Fruit fly (Drosophila melanogaster) whole organism, prepupa: ENCODE results near the gene rdx.

Experiments
- Blimp-1 ChIP-seq: fragments of 200-800 bp; sonication (Bioruptor generic); optimal IDR thresholded peaks from 3 replicates; lab custom pipeline; 2017; ENCODE audit warnings: missing biosample characterization, missing genetic modification characterization, mild to moderate bottlenecking, moderate library complexity, missing genetic modification reagents
- CG10631 ChIP-seq: fragments of 200-800 bp; sonication (Bioruptor generic); optimal IDR thresholded peaks from 2 replicates; lab custom pipeline; 2016; ENCODE audit warnings: missing biosample characterization, missing genetic modification characterization
- CG11294 ChIP-seq: fragments of 200-800 bp; sonication (Bioruptor generic); IDR thresholded peaks from 2 replicates; pipeline ENCODE4 v1.3.6; 2022; ENCODE audit warnings: missing biosample characterization, missing genetic modification characterization
- CG11762 ChIP-seq: fragments of 200-800 bp; sonication (Bioruptor generic); optimal IDR thresholded peaks from 3 replicates; lab custom pipeline; 2016; ENCODE audit warnings: missing biosample characterization, missing genetic modification characterization; ENCODE audit not compliant: insufficient read depth
- CG11902 ChIP-seq: fragments of 200-800 bp; sonication (Bioruptor generic); optimal IDR thresholded peaks from 3 replicates; lab custom pipeline; 2016; ENCODE audit warnings: missing biosample characterization, missing genetic modification characterization
- CG1621 ChIP-seq: fragments of 200-800 bp; sonication (Bioruptor generic); optimal IDR thresholded peaks from 3 replicates; lab custom pipeline; 2018; ENCODE audit warnings: missing biosample characterization, mild to moderate bottlenecking, missing genetic modification characterization
- CG16779 ChIP-seq: fragments of 200-800 bp; sonication (Bioruptor generic); optimal IDR thresholded peaks from 3 replicates; lab custom pipeline; 2017; ENCODE audit warnings: missing biosample characterization, mild to moderate bottlenecking, missing genetic modification characterization
- CG3032 ChIP-seq: fragments of 200-800 bp; optimal IDR thresholded peaks from 2 replicates; lab custom pipeline; 2019; ENCODE audit warnings: missing biosample characterization, mild to moderate bottlenecking, missing genetic modification characterization, moderate library complexity
- CG31627 ChIP-seq: fragments of 200-800 bp; sonication (Bioruptor generic); optimal IDR thresholded peaks from 3 replicates; lab custom pipeline; 2016; ENCODE audit warnings: missing biosample characterization, missing genetic modification characterization
- CG32006 ChIP-seq: fragments of 200-800 bp; sonication (Bioruptor generic); optimal IDR thresholded peaks from 3 replicates; lab custom pipeline; 2017; ENCODE audit warnings: missing biosample characterization, mild to moderate bottlenecking, missing genetic modification characterization
- CG34406 ChIP-seq: fragments of 200-800 bp; sonication (Bioruptor generic); optimal IDR thresholded peaks from 3 replicates; lab custom pipeline; 2016; ENCODE audit warnings: missing biosample characterization, missing genetic modification characterization
- CG3919 ChIP-seq: fragments of 200-800 bp; sonication (Bioruptor generic); optimal IDR thresholded peaks from 3 replicates; lab custom pipeline; 2016; ENCODE audit warnings: missing biosample characterization, missing genetic modification characterization
- CG4318 ChIP-seq: fragments of 200-800 bp; sonication (Bioruptor generic); optimal IDR thresholded peaks from 3 replicates; lab custom pipeline; 2017; ENCODE audit warnings: missing biosample characterization, mild to moderate bottlenecking, missing genetic modification characterization
- CG6163 ChIP-seq: fragments of 200-800 bp; sonication (Bioruptor generic); IDR thresholded peaks from 3 replicates; pipeline ENCODE4 v1.3.6; 2022; ENCODE audit warnings: missing biosample characterization, missing genetic modification characterization
- CG6276 ChIP-seq: fragments of 200-800 bp; sonication (Bioruptor generic); optimal IDR thresholded peaks from 2 replicates; lab custom pipeline; 2017; ENCODE audit warnings: missing biosample characterization, mild to moderate bottlenecking, missing genetic modification characterization
- CG6808 ChIP-seq: fragments of 200-800 bp; sonication (Bioruptor generic); optimal IDR thresholded peaks from 3 replicates; lab custom pipeline; 2017; ENCODE audit warnings: missing biosample characterization, missing genetic modification characterization, mild to moderate bottlenecking, moderate library complexity, missing genetic modification reagents
- CG7368 ChIP-seq: fragments of 200-800 bp; sonication (Bioruptor generic); optimal IDR thresholded peaks from 3 replicates; lab custom pipeline; 2016; ENCODE audit warnings: missing biosample characterization, missing genetic modification characterization
- CG8119 ChIP-seq: fragments of 200-800 bp; sonication (Bioruptor generic); IDR thresholded peaks from 3 replicates; pipeline ENCODE4 v1.3.6; 2022; ENCODE audit warnings: missing biosample characterization, missing genetic modification characterization
- CG8319 ChIP-seq: fragments of 200-800 bp; sonication (Bioruptor generic); optimal IDR thresholded peaks from 3 replicates; lab custom pipeline; 2016; ENCODE audit warnings: missing biosample characterization, missing genetic modification characterization
- CG9139 ChIP-seq: fragments of 200-800 bp; sonication (Bioruptor generic); optimal IDR thresholded peaks from 3 replicates; lab custom pipeline; 2017; ENCODE audit warnings: missing biosample characterization, mild to moderate bottlenecking, missing genetic modification characterization
- Eip75B ChIP-seq: fragments of 200-800 bp; sonication (Bioruptor generic); optimal IDR thresholded peaks from 3 replicates; lab custom pipeline; 2016; ENCODE audit warnings: missing biosample characterization, missing genetic modification characterization
- Eip78C ChIP-seq: fragments of 200-800 bp; sonication (Bioruptor generic); peaks from one replicate; lab custom pipeline; 2016; ENCODE audit warnings: missing biosample characterization, missing genetic modification characterization
- Eip93F ChIP-seq: fragments of 200-800 bp; sonication (Bioruptor generic); optimal IDR thresholded peaks from 2 replicates; lab custom pipeline; 2016; ENCODE audit warnings: missing biosample characterization, mild to moderate bottlenecking, missing genetic modification characterization
- Ets21C ChIP-seq: fragments of 200-800 bp; sonication (Bioruptor generic); optimal IDR thresholded peaks from 3 replicates; lab custom pipeline; 2016; ENCODE audit warnings: missing biosample characterization, missing genetic modification characterization
- Ets96B ChIP-seq: fragments of 200-800 bp; optimal IDR thresholded peaks from 2 replicates; lab custom pipeline; 2019; ENCODE audit warnings: missing biosample characterization, mild to moderate bottlenecking, missing genetic modification characterization, moderate library complexity
- Gug ChIP-seq: fragments of 200-800 bp; sonication (Bioruptor generic); IDR thresholded peaks from 2 replicates; pipeline ENCODE4 v1.3.6; 2022; ENCODE audit warnings: missing biosample characterization, missing genetic modification characterization
- Hr38 ChIP-seq: sonication (Bioruptor generic); optimal IDR thresholded peaks from 2 replicates; lab custom pipeline; 2016; ENCODE audit warnings: missing biosample characterization, missing genetic modification characterization
- Hr39 ChIP-seq: fragments of 200-800 bp; sonication (Bioruptor generic); optimal IDR thresholded peaks from 2 replicates; lab custom pipeline; 2016; ENCODE audit warnings: missing biosample characterization, missing genetic modification characterization
- Hr4 ChIP-seq: fragments of 200-800 bp; sonication (Bioruptor generic); optimal IDR thresholded peaks from 3 replicates; lab custom pipeline; 2016; ENCODE audit warnings: missing biosample characterization, missing genetic modification characterization
- Lpt ChIP-seq: fragments of 200-800 bp; sonication (Bioruptor generic); optimal IDR thresholded peaks from 3 replicates; lab custom pipeline; 2016; ENCODE audit warnings: missing biosample characterization, missing genetic modification characterization
- Met ChIP-seq: fragments of 200-800 bp; sonication (Bioruptor generic); optimal IDR thresholded peaks from 3 replicates; lab custom pipeline; 2016; ENCODE audit warnings: missing biosample characterization, missing genetic modification characterization
- Smox ChIP-seq: fragments of 200-800 bp; sonication (Bioruptor generic); optimal IDR thresholded peaks from 3 replicates; lab custom pipeline; 2016; ENCODE audit warnings: missing biosample characterization, missing genetic modification characterization
- Sox102F ChIP-seq: fragments of 200-800 bp; sonication (Bioruptor generic); optimal IDR thresholded peaks from 2 replicates; lab custom pipeline; 2016; ENCODE audit warnings: missing biosample characterization, mild to moderate bottlenecking, missing genetic modification characterization
- Sox14 ChIP-seq: fragments of 200-800 bp; sonication (Bioruptor generic); optimal IDR thresholded peaks from 3 replicates; lab custom pipeline; 2016; ENCODE audit warnings: missing biosample characterization, missing genetic modification characterization
- Sox15 ChIP-seq: fragments of 200-800 bp; sonication (Bioruptor generic); optimal IDR thresholded peaks from 3 replicates; lab custom pipeline; 2016; ENCODE audit warnings: missing biosample characterization, missing genetic modification characterization
- achi ChIP-seq: fragments of 200-800 bp; sonication (Bioruptor generic); optimal IDR thresholded peaks from 3 replicates; lab custom pipeline; 2016; ENCODE audit warnings: missing biosample characterization, missing genetic modification characterization
- acj6 ChIP-seq: fragments of 200-800 bp; sonication (Bioruptor generic); optimal IDR thresholded peaks from 3 replicates; lab custom pipeline; 2016; ENCODE audit warnings: missing biosample characterization, missing genetic modification characterization
- cyc ChIP-seq: fragments of 200-800 bp; sonication (Bioruptor generic); optimal IDR thresholded peaks from 3 replicates; lab custom pipeline; 2016; ENCODE audit warnings: missing biosample characterization, missing genetic modification characterization
- dsx ChIP-seq: fragments of 200-800 bp; optimal IDR thresholded peaks from 3 replicates; lab custom pipeline; 2019; ENCODE audit warnings: missing biosample characterization, mild to moderate bottlenecking, missing genetic modification characterization, moderate library complexity; ENCODE audit not compliant: poor library complexity, severe bottlenecking
- eg ChIP-seq: fragments of 200-800 bp; sonication (Bioruptor generic); IDR thresholded peaks from 3 replicates; pipeline ENCODE4 v1.3.6; 2022; ENCODE audit warnings: missing biosample characterization, missing genetic modification characterization
- esn ChIP-seq: fragments of 200-800 bp; sonication (Bioruptor generic); optimal IDR thresholded peaks from 2 replicates; lab custom pipeline; 2016; ENCODE audit warnings: missing biosample characterization, mild to moderate bottlenecking, missing genetic modification characterization, moderate library complexity
- fd59A ChIP-seq: fragments of 200-800 bp; sonication (Bioruptor generic); optimal IDR thresholded peaks from 2 replicates; lab custom pipeline; 2017; ENCODE audit warnings: missing biosample characterization, mild to moderate bottlenecking, missing genetic modification characterization, missing genetic modification reagents
- fd85E ChIP-seq: fragments of 200-800 bp; sonication (Bioruptor generic); optimal IDR thresholded peaks from 3 replicates; lab custom pipeline; 2016; ENCODE audit warnings: missing biosample characterization, missing genetic modification characterization
- lz ChIP-seq: fragments of 200-800 bp; sonication (Bioruptor generic); optimal IDR thresholded peaks from 3 replicates; lab custom pipeline; 2016; ENCODE audit warnings: missing biosample characterization, missing genetic modification characterization
- net ChIP-seq: fragments of 200-800 bp; sonication (Bioruptor generic); optimal IDR thresholded peaks from 3 replicates; lab custom pipeline; 2016; ENCODE audit warnings: missing biosample characterization, missing genetic modification characterization
- pdm3 ChIP-seq: fragments of 200-800 bp; sonication (Bioruptor generic); optimal IDR thresholded peaks from 3 replicates; lab custom pipeline; 2016; ENCODE audit warnings: missing biosample characterization, missing genetic modification characterization
- spab ChIP-seq: fragments of 200-800 bp; sonication (Bioruptor generic); optimal IDR thresholded peaks from 2 replicates; lab custom pipeline; 2017; ENCODE audit warnings: missing biosample characterization, mild to moderate bottlenecking, missing genetic modification characterization, missing genetic modification reagents
- ss ChIP-seq, 2 experiments: fragments of 200-800 bp; sonication (Bioruptor generic); optimal IDR thresholded peaks; 2 replicates in 1 of 2; 3 replicates in 1 of 2; lab custom pipeline; 2017 to 2018; ENCODE audit warnings: mild to moderate bottlenecking in 2 of 2, missing biosample characterization in 2 of 2, missing genetic modification characterization in 2 of 2, moderate library complexity in 1 of 2
- svp ChIP-seq: fragments of 200-800 bp; sonication (Bioruptor generic); peaks from one replicate; lab custom pipeline; 2016; ENCODE audit warnings: missing biosample characterization, missing genetic modification characterization
- topi ChIP-seq: fragments of 200-800 bp; sonication (Bioruptor generic); optimal IDR thresholded peaks from 3 replicates; lab custom pipeline; 2016; ENCODE audit warnings: missing biosample characterization, missing genetic modification characterization

Gene rdx

DNA sequence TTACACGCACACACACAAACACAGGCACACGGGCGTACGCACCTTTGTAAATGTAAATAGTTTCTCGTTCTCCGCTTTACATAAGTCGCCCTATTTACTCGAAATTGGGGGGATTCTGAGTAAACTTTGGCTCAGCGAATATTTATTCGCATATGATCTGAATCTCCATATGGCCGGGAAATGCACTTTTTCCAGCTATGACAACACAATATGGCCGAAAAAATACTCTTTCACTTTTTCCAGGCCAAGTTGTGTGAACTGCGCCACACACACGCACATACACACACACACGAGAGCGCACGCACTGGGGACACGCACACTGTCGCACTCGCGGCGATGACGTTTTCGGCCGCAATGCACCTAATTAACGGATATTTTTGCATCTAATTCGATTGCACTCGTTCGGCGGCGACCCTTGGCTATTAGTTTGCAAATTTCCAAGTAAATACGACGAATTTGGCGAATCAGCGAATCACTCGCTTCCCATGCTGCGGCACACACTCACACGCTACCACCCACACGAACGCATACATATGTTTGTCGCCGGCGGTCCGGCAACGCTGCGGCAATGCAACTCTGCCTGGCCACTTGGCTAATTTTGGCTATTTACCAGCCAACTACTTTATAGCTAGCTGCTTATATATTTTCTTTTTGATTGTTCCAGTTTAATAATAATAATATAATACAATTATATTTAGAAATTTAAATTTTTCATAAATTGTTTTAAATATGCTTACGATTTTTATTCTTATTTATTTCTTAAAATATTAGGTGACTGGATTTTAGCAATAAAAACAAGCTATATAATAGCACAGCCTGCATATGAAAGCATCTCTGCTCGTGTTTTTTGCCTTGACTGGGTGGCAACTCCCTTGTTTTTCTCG, at the start of gene rdx, which contains the start of gene CG3061:
TSS of gene rdx (minus strand) at position 527 of the 884 bp plus-strand sequence.
TSS of gene CG3061 (plus strand) at position 841 of the 884 bp plus-strand sequence.
- no peak for TF ChIP-seq net (GFP tag; lab: Kevin White, UChicago)
- peak; percentile 19 for TF ChIP-seq CG4318 (GFP tag; lab: Kevin White, UChicago)
- peak; percentile 63 for TF ChIP-seq CG32006 (GFP tag; lab: Kevin White, UChicago)
- TF ChIP-seq cyc (GFP tag; lab: Kevin White, UChicago), result peak; percentile 26
- no peak for TF ChIP-seq pdm3 (GFP tag; lab: Kevin White, UChicago)
- TF ChIP-seq Ets96B (tag; lab: Kevin White, UChicago), result peak; percentile 57
- TF ChIP-seq ss (GFP tag; optimal IDR thresholded peaks at IDR 0.05; lab: Kevin White, UChicago), result peak in 1 of 2 experiments; percentile 14
- TF ChIP-seq CG6276 (GFP tag; lab: Kevin White, UChicago), result no peak
- peak; percentile 37 for TF ChIP-seq CG11902 (GFP tag; lab: Kevin White, UChicago)
- TF ChIP-seq Smox (GFP tag; lab: Kevin White, UChicago), result no peak
- peak; percentile 38 for TF ChIP-seq Eip78C
- TF ChIP-seq CG11762 (GFP tag; lab: Kevin White, UChicago), result no peak
- 0 out of 3 replicates have a peak, but pooled peaks have one; percentile 12 for TF ChIP-seq CG8119
- no peak for TF ChIP-seq Met (GFP tag; lab: Kevin White, UChicago)
- TF ChIP-seq CG9139, result no peak
- no peak for TF ChIP-seq CG11294
- TF ChIP-seq fd85E (GFP tag; lab: Kevin White, UChicago), result no peak
- TF ChIP-seq Lpt (GFP tag; lab: Kevin White, UChicago), result no peak
- no peak for TF ChIP-seq Sox14 (GFP tag; lab: Kevin White, UChicago)
- TF ChIP-seq CG34406, result peak; percentile 16
- TF ChIP-seq svp (GFP tag; lab: Kevin White, UChicago), result peak; percentile 65
- TF ChIP-seq Hr4, result peak; percentile 24
- TF ChIP-seq CG8319 (GFP tag; lab: Kevin White, UChicago), result no peak
- no peak for TF ChIP-seq spab
- 0 out of 3 replicates have a peak, but pooled peaks have one; percentile 10 for TF ChIP-seq CG6163 (GFP tag; lab: Robert Waterston, UW)
- peak; percentile 7 for TF ChIP-seq Hr39 (GFP tag; lab: Kevin White, UChicago)
- TF ChIP-seq Sox102F (GFP tag; lab: Kevin White, UChicago), result no peak
- TF ChIP-seq Eip93F, result no peak
- TF ChIP-seq Eip75B (GFP tag; lab: Kevin White, UChicago), result no peak
- TF ChIP-seq Hr38 (GFP tag; lab: Kevin White, UChicago), result no peak
- no peak for TF ChIP-seq Ets21C (GFP tag; lab: Kevin White, UChicago)
- TF ChIP-seq achi (GFP tag; lab: Kevin White, UChicago), result peak; percentile 9
- no peak for TF ChIP-seq Sox15 (GFP tag; lab: Kevin White, UChicago)
- no peak for TF ChIP-seq CG16779 (tag; lab: Kevin White, UChicago)
- peak; percentile 28 for TF ChIP-seq esn (GFP tag; lab: Kevin White, UChicago)
- no peak for TF ChIP-seq topi (GFP tag; lab: Kevin White, UChicago)
- no peak for TF ChIP-seq Blimp-1 (GFP tag; lab: Kevin White, UChicago)
- TF ChIP-seq CG31627 (GFP tag; lab: Kevin White, UChicago), result peak; percentile 5
- TF ChIP-seq CG6808 (GFP tag; lab: Kevin White, UChicago), result peak; percentile 0
- no peak for TF ChIP-seq CG7368 (GFP tag; lab: Kevin White, UChicago)
- TF ChIP-seq eg, result no peak; the same call in 2 of the 3 replicates
- TF ChIP-seq lz (GFP tag; lab: Kevin White, UChicago), result peak; percentile 16
- no peak for TF ChIP-seq fd59A
- TF ChIP-seq dsx (GFP tag; lab: Kevin White, UChicago), result peak; percentile 45
- peak; percentile 66 for TF ChIP-seq CG3032 (tag; lab: Kevin White, UChicago)
- no peak for TF ChIP-seq CG3919 (GFP tag; lab: Kevin White, UChicago)
- TF ChIP-seq Gug (GFP tag; lab: Robert Waterston, UW), result no peak
- no peak for TF ChIP-seq CG1621 (tag; lab: Kevin White, UChicago)
- peak; percentile 53 for TF ChIP-seq acj6 (GFP tag; lab: Kevin White, UChicago)
- peak; percentile 67 for TF ChIP-seq CG10631 (GFP tag; lab: Kevin White, UChicago)
